Worm (Caenorhabditis elegans) whole organism, L3 larva: Measurements from ENCODE around the gene Y17D7B.10.

Source experiments
- R02D3.7 ChIP-seq: fragments of 150-350 bp; optimal IDR thresholded peaks from 2 replicates; lab custom pipeline; 2014; ENCODE audit warnings: missing biosample characterization, missing genetic modification characterization
- ZK546.5 ChIP-seq: sonication (generic microtip); optimal IDR thresholded peaks from 2 replicates; lab custom pipeline; 2017; ENCODE audit warnings: missing biosample characterization, missing genetic modification characterization
- aly-2 ChIP-seq: fragments of 150-350 bp; optimal IDR thresholded peaks from 2 replicates; lab custom pipeline; 2014; ENCODE audit warnings: missing biosample characterization, missing genetic modification characterization
- ama-1 ChIP-seq: fragments of 150-350 bp; optimal IDR thresholded peaks from 2 replicates; lab custom pipeline; 2018
- ceh-16 ChIP-seq: sonication (generic microtip); optimal IDR thresholded peaks from 2 replicates; lab custom pipeline; 2017; ENCODE audit warnings: missing biosample characterization, missing genetic modification characterization
- ceh-82 ChIP-seq: fragments of 150-350 bp; optimal IDR thresholded peaks from 2 replicates; lab custom pipeline; 2014; ENCODE audit warnings: missing biosample characterization, missing genetic modification characterization
- ceh-9 ChIP-seq: sonication (generic microtip); optimal IDR thresholded peaks from 2 replicates; lab custom pipeline; 2018; ENCODE audit warnings: missing biosample characterization, missing genetic modification characterization
- egl-5 ChIP-seq: fragments of 150-350 bp; optimal IDR thresholded peaks from 2 replicates; lab custom pipeline; 2017; ENCODE audit warnings: missing biosample characterization, missing genetic modification reagents, missing genetic modification characterization, inconsistent platforms
- elt-2 ChIP-seq: sonication (generic microtip); optimal IDR thresholded peaks from 2 replicates; lab custom pipeline; 2016; ENCODE audit warnings: missing genetic modification reagents, mild to moderate bottlenecking, missing genetic modification characterization, missing compliant biosample characterization
- eor-1 ChIP-seq, 2 experiments: fragments of 150-350 bp; optimal IDR thresholded peaks; 2 replicates each; lab custom pipeline; 2014 to 2018; ENCODE audit warnings: missing biosample characterization in 2 of 2, missing genetic modification characterization in 2 of 2
- fkh-10 ChIP-seq: sonication (generic microtip); optimal IDR thresholded peaks from 2 replicates; lab custom pipeline; 2017; ENCODE audit warnings: missing biosample characterization, missing genetic modification reagents, missing genetic modification characterization
- fkh-2 ChIP-seq: fragments of 150-350 bp; optimal IDR thresholded peaks from 2 replicates; lab custom pipeline; 2014; ENCODE audit warnings: missing biosample characterization, missing genetic modification reagents, missing genetic modification characterization
- fos-1 ChIP-seq: fragments of 150-350 bp; optimal IDR thresholded peaks from 2 replicates; lab custom pipeline; 2014; ENCODE audit warnings: missing biosample characterization, missing genetic modification characterization
- lin-15B ChIP-seq: fragments of 150-350 bp; optimal IDR thresholded peaks from 2 replicates; lab custom pipeline; 2014; ENCODE audit warnings: missing biosample characterization, missing genetic modification characterization
- lin-39 ChIP-seq: fragments of 150-350 bp; optimal IDR thresholded peaks from 2 replicates; lab custom pipeline; 2018; ENCODE audit warnings: missing biosample characterization, missing genetic modification reagents, missing genetic modification characterization
- lsy-12 ChIP-seq: sonication (generic microtip); optimal IDR thresholded peaks from 2 replicates; lab custom pipeline; 2016; ENCODE audit warnings: mild to moderate bottlenecking, missing genetic modification characterization, missing compliant biosample characterization
- mdl-1 ChIP-seq: fragments of 150-350 bp; optimal IDR thresholded peaks from 2 replicates; lab custom pipeline; 2014; ENCODE audit warnings: missing biosample characterization, missing genetic modification characterization
- mml-1 ChIP-seq: fragments of 150-350 bp; sonication (generic microtip); optimal IDR thresholded peaks from 3 replicates; lab custom pipeline; 2014; ENCODE audit warnings: missing biosample characterization, missing genetic modification characterization
- nfya-1 ChIP-seq: sonication (generic microtip); optimal IDR thresholded peaks from 2 replicates; lab custom pipeline; 2017; ENCODE audit warnings: missing genetic modification characterization, mild to moderate bottlenecking, missing compliant biosample characterization, antibody characterized with exemption, moderate library complexity; ENCODE audit not compliant: insufficient read depth
- nhr-11 ChIP-seq: fragments of 150-350 bp; optimal IDR thresholded peaks from 2 replicates; lab custom pipeline; 2014; ENCODE audit warnings: missing biosample characterization, missing genetic modification characterization
- nhr-12 ChIP-seq: fragments of 150-350 bp; optimal IDR thresholded peaks from 2 replicates; lab custom pipeline; 2014; ENCODE audit warnings: missing biosample characterization, missing genetic modification characterization
- nhr-23 ChIP-seq: fragments of 150-350 bp; optimal IDR thresholded peaks from 2 replicates; lab custom pipeline; 2014; ENCODE audit warnings: missing biosample characterization, missing genetic modification reagents, missing genetic modification characterization
- nhr-28 ChIP-seq: fragments of 150-350 bp; optimal IDR thresholded peaks from 2 replicates; lab custom pipeline; 2014; ENCODE audit warnings: missing biosample characterization, missing genetic modification characterization
- nhr-76 ChIP-seq: fragments of 150-350 bp; sonication (generic microtip); optimal IDR thresholded peaks from 5 replicates; lab custom pipeline; 2014; ENCODE audit warnings: missing biosample characterization, missing genetic modification characterization
- nhr-77 ChIP-seq: fragments of 150-350 bp; optimal IDR thresholded peaks from 2 replicates; lab custom pipeline; 2014; ENCODE audit warnings: missing biosample characterization, missing genetic modification characterization
- pha-4 ChIP-seq: fragments of 150-350 bp; optimal IDR thresholded peaks from 2 replicates; lab custom pipeline; 2014; ENCODE audit warnings: missing biosample characterization, missing genetic modification reagents, missing genetic modification characterization
- pqm-1 ChIP-seq: fragments of 150-350 bp; optimal IDR thresholded peaks from 2 replicates; lab custom pipeline; 2017; ENCODE audit warnings: missing biosample characterization, missing genetic modification characterization, inconsistent platforms
- sea-2 ChIP-seq: fragments of 150-350 bp; sonication (generic microtip); optimal IDR thresholded peaks from 4 replicates; lab custom pipeline; 2014; ENCODE audit warnings: missing biosample characterization, missing genetic modification reagents, missing genetic modification characterization
- tbx-2 ChIP-seq: sonication (generic microtip); optimal IDR thresholded peaks from 2 replicates; lab custom pipeline; 2016; ENCODE audit warnings: mild to moderate bottlenecking, missing genetic modification characterization, missing compliant biosample characterization
- unc-39 ChIP-seq: sonication (generic microtip); optimal IDR thresholded peaks from 4 replicates; lab custom pipeline; 2017; ENCODE audit warnings: missing biosample characterization, missing genetic modification characterization
- unc-62 ChIP-seq: fragments of 150-350 bp; sonication (generic microtip); optimal IDR thresholded peaks from 4 replicates; lab custom pipeline; 2014; ENCODE audit warnings: missing biosample characterization, missing genetic modification reagents, missing genetic modification characterization
- zag-1 ChIP-seq: fragments of 150-350 bp; optimal IDR thresholded peaks from 2 replicates; lab custom pipeline; 2014; ENCODE audit warnings: missing biosample characterization, missing genetic modification characterization

The Y17D7B.10 gene

ce11 chrV:18787417-18787918, 4.0 kb downstream of the Y17D7B.10 start, which contains the start of gene Y17D7B.2:
TSS of gene Y17D7B.2 (plus strand) at chrV:18787739.
- TF ChIP-seq R02D3.7 (tag; lab: Kevin White, UChicago): no peak
- TF ChIP-seq ama-1 (lab: Kevin White, UChicago): no peak
- peak; percentile 0 for TF ChIP-seq elt-2 (tag; lab: Kevin White, UChicago)

- no peak for TF ChIP-seq mdl-1 (tag; lab: Kevin White, UChicago)
- peak; percentile 29 for TF ChIP-seq pha-4 (tag; lab: Kevin White, UChicago)
Measured at ce11 chrV:18790658-18791057, 7.1 kb downstream of the Y17D7B.10 start, which contains the start of gene nhr-231. TSS of gene nhr-231 (plus strand) at chrV:18790958.

- TF ChIP-seq pha-4 (tag; lab: Kevin White, UChicago) (peak; percentile 80), fkh-10 (no peak)
Measured at ce11 chrV:18800811-18801210, 17.3 kb downstream of the Y17D7B.10 start, which contains the start of gene nhr-170. TSS of gene nhr-170 (minus strand) at chrV:18800826.

ce11 chrV:18802077-18802476, 18.6 kb downstream of the Y17D7B.10 start, which contains the start of gene C54E10.11:
TSS of gene C54E10.11 (minus strand) at chrV:18802177.
- TF ChIP-seq ZK546.5 (no peak), aly-2 (tag; lab: Kevin White, UChicago) (no peak), R02D3.7 (tag; lab: Kevin White, UChicago) (no peak), lin-15B (tag; lab: Kevin White, UChicago) (no peak), ceh-82 (tag; lab: Kevin White, UChicago) (no peak), zag-1 (tag; lab: Kevin White, UChicago) (no peak)

- TF ChIP-seq mml-1 (tag; lab: Kevin White, UChicago): no peak
- no peak for TF ChIP-seq nfya-1 (tag; lab: Kevin White, UChicago)
- TF ChIP-seq unc-62 (GFP tag; lab: Kevin White, UChicago): no peak
- TF ChIP-seq nhr-23 (tag; lab: Kevin White, UChicago): no peak
- no peak for TF ChIP-seq lin-39 (tag; lab: Kevin White, UChicago)
- TF ChIP-seq fkh-2: no peak
- TF ChIP-seq nhr-28 (tag; lab: Kevin White, UChicago): no peak
- TF ChIP-seq eor-1 (tag; optimal IDR thresholded peaks at IDR 0.05; lab: Kevin White, UChicago): no peak
- no peak for TF ChIP-seq R02D3.7 (tag; lab: Kevin White, UChicago)
- TF ChIP-seq egl-5 (tag; lab: Kevin White, UChicago): no peak
- no peak for TF ChIP-seq lsy-12 (tag; lab: Kevin White, UChicago)
- TF ChIP-seq nhr-77: no peak
- no peak for TF ChIP-seq nhr-11 (tag; lab: Kevin White, UChicago)
- TF ChIP-seq fos-1 (tag; lab: Kevin White, UChicago): no peak
- TF ChIP-seq, all 47 proteins: peak for 0
Measured at ce11 chrV:18803260-18803659, 19.7 kb downstream of the Y17D7B.10 start, which contains the start of gene C54E10.10. TSS of gene C54E10.10 (minus strand) at chrV:18803360.

ce11 chrV:18806409-18806808, 22.9 kb downstream of the Y17D7B.10 start, which contains the start of gene sri-10:
TSS of gene sri-10 (minus strand) at chrV:18806509.
- TF ChIP-seq nhr-77 (no peak), ceh-9 (tag; lab: Kevin White, UChicago) (no peak), unc-62 (GFP tag; lab: Kevin White, UChicago) (no peak), ceh-16 (tag; lab: Kevin White, UChicago) (no peak), unc-39 (tag; lab: Kevin White, UChicago) (no peak), nhr-23 (tag; lab: Kevin White, UChicago) (no peak), nhr-76 (no peak), aly-2 (tag; lab: Kevin White, UChicago) (no peak), nhr-12 (tag; lab: Kevin White, UChicago) (no peak), zag-1 (tag; lab: Kevin White, UChicago) (no peak), ceh-82 (tag; lab: Kevin White, UChicago) (no peak), pqm-1 (tag; lab: Kevin White, UChicago) (no peak), fkh-10 (no peak), tbx-2 (tag; lab: Kevin White, UChicago) (no peak), sea-2 (GFP tag; lab: Kevin White, UChicago) (no peak), fkh-2 (no peak)
